Fruit fly (Drosophila melanogaster) whole organism, embryonic: ENCODE data around the gene CG32170.
A peak's percentile ranks its signal among the peaks of the same experiment; 100 is the strongest.

Experiments used
- B-H2 ChIP-seq: fragments of 200-800 bp; sonication (Bioruptor generic); optimal IDR thresholded peaks from 2 replicates; lab custom pipeline; 2018; ENCODE audit warnings: missing biosample characterization, mild to moderate bottlenecking, missing genetic modification characterization
- BEAF-32 ChIP-seq: fragments of 200-800 bp; sonication (Bioruptor generic); optimal IDR thresholded peaks from 3 replicates; lab custom pipeline; 2017; ENCODE audit warnings: missing biosample characterization, missing genetic modification characterization, mild to moderate bottlenecking, moderate library complexity, missing genetic modification reagents
- CG10366 ChIP-seq: fragments of 200-800 bp; sonication (Bioruptor generic); IDR thresholded peaks from 2 replicates; pipeline ENCODE4 v1.3.6; 2022; ENCODE audit warnings: missing biosample characterization, missing genetic modification characterization
- CG10979 ChIP-seq: fragments of 200-800 bp; sonication (Bioruptor generic); optimal IDR thresholded peaks from 2 replicates; lab custom pipeline; 2018; ENCODE audit warnings: missing biosample characterization, mild to moderate bottlenecking, missing genetic modification characterization, moderate library complexity
- CG11093 ChIP-seq: fragments of 200-800 bp; sonication (Bioruptor generic); IDR thresholded peaks from 3 replicates; pipeline ENCODE4 v1.3.6; 2022; ENCODE audit warnings: missing biosample characterization, missing genetic modification characterization
- CG12769 ChIP-seq: fragments of 200-800 bp; sonication (Bioruptor generic); optimal IDR thresholded peaks from 2 replicates; lab custom pipeline; 2019; ENCODE audit warnings: missing biosample characterization, mild to moderate bottlenecking, missing genetic modification characterization, moderate library complexity
- CG14860 ChIP-seq: fragments of 200-800 bp; sonication (Bioruptor generic); IDR thresholded peaks from 3 replicates; pipeline ENCODE4 v1.3.6; 2022; ENCODE audit warnings: missing biosample characterization, missing genetic modification characterization; ENCODE audit not compliant: partially characterized antibody
- CG18262 ChIP-seq: fragments of 200-800 bp; optimal IDR thresholded peaks from 3 replicates; lab custom pipeline; 2019; ENCODE audit warnings: missing biosample characterization, mild to moderate bottlenecking, missing genetic modification characterization, moderate library complexity
- CG2199 ChIP-seq: fragments of 200-800 bp; sonication (Bioruptor generic); IDR thresholded peaks from 3 replicates; pipeline ENCODE4 v1.3.6; 2022; ENCODE audit warnings: missing biosample characterization, missing genetic modification characterization
- CG2889 ChIP-seq: fragments of 200-800 bp; sonication (Bioruptor generic); IDR thresholded peaks from 3 replicates; pipeline ENCODE4 v1.3.6; 2022; ENCODE audit warnings: missing biosample characterization, missing genetic modification characterization
- CG3065 ChIP-seq: fragments of 200-800 bp; sonication (Bioruptor generic); optimal IDR thresholded peaks from 2 replicates; lab custom pipeline; 2016; ENCODE audit warnings: missing biosample characterization, missing genetic modification characterization
- CG31441 ChIP-seq: fragments of 200-800 bp; sonication (Bioruptor generic); IDR thresholded peaks from 2 replicates; pipeline ENCODE4 v1.3.6; 2022; ENCODE audit warnings: missing biosample characterization, missing genetic modification characterization
- CG32532 ChIP-seq: fragments of 200-800 bp; sonication (Bioruptor generic); IDR thresholded peaks from 2 replicates; pipeline ENCODE4 v1.3.6; 2022; ENCODE audit warnings: missing biosample characterization, missing genetic modification characterization
- CG3281 ChIP-seq: fragments of 200-800 bp; sonication (Bioruptor generic); optimal IDR thresholded peaks from 3 replicates; lab custom pipeline; 2017; ENCODE audit warnings: missing biosample characterization, mild to moderate bottlenecking, missing genetic modification characterization
- CG34376 ChIP-seq: fragments of 200-800 bp; sonication (Bioruptor generic); optimal IDR thresholded peaks from 2 replicates; lab custom pipeline; 2018; ENCODE audit warnings: missing biosample characterization, mild to moderate bottlenecking, missing genetic modification characterization
- CG7839 ChIP-seq: fragments of 200-800 bp; sonication (Bioruptor generic); optimal IDR thresholded peaks from 3 replicates; lab custom pipeline; 2018; ENCODE audit warnings: missing biosample characterization, mild to moderate bottlenecking, missing genetic modification characterization, moderate library complexity
- CG7963 ChIP-seq: fragments of 200-800 bp; sonication (Bioruptor generic); IDR thresholded peaks from 3 replicates; pipeline ENCODE4 v1.3.6; 2022; ENCODE audit warnings: missing biosample characterization, missing genetic modification characterization; ENCODE audit not compliant: partially characterized antibody
- Dip2 ChIP-seq: fragments of 200-800 bp; sonication (Bioruptor generic); IDR thresholded peaks from 2 replicates; pipeline ENCODE4 v1.3.6; 2022; ENCODE audit warnings: missing biosample characterization, missing genetic modification characterization
- E2f2 ChIP-seq: fragments of 200-800 bp; sonication (Bioruptor generic); IDR thresholded peaks from 2 replicates; pipeline ENCODE4 v1.3.6; 2022; ENCODE audit warnings: missing biosample characterization, missing genetic modification characterization
- Eip74EF ChIP-seq, 2 experiments: fragments of 200-800 bp in 1 of 2; fragments of >200 bp in 1 of 2; sonication (Bioruptor generic) in 1 of 2; optimal IDR thresholded peaks; 2 replicates each; lab custom pipeline; 2017 to 2019; ENCODE audit warnings: missing biosample characterization in 2 of 2, missing genetic modification characterization in 2 of 2, mild to moderate bottlenecking in 1 of 2, moderate library complexity in 1 of 2
- HLHmδ ChIP-seq: fragments of 200-800 bp; sonication (Bioruptor generic); optimal IDR thresholded peaks from 2 replicates; lab custom pipeline; 2018; ENCODE audit warnings: missing biosample characterization, mild to moderate bottlenecking, missing genetic modification characterization, moderate library complexity
- Hr78 ChIP-seq, 2 experiments: fragments of 200-800 bp in 1 of 2; fragments of >200 bp in 1 of 2; sonication (Bioruptor generic) in 1 of 2; optimal IDR thresholded peaks; 2 replicates each; lab custom pipeline; 2017 to 2019; ENCODE audit warnings: missing biosample characterization in 2 of 2, missing genetic modification characterization in 2 of 2, mild to moderate bottlenecking in 1 of 2, moderate library complexity in 1 of 2
- Lpt ChIP-seq: fragments of >200 bp; optimal IDR thresholded peaks from 2 replicates; lab custom pipeline; 2018; ENCODE audit warnings: missing biosample characterization, missing genetic modification characterization
- Med ChIP-seq: fragments of 200-800 bp; sonication (Bioruptor generic); peaks from one replicate; lab custom pipeline; 2016; ENCODE audit warnings: missing biosample characterization, missing genetic modification characterization, mild to moderate bottlenecking, inconsistent platforms, moderate library complexity
- Sin3A ChIP-seq: fragments of >200 bp; optimal IDR thresholded peaks from 2 replicates; lab custom pipeline; 2018
- ac ChIP-seq: fragments of 200-800 bp; sonication (Bioruptor generic); optimal IDR thresholded peaks from 3 replicates; lab custom pipeline; 2017; ENCODE audit warnings: missing biosample characterization, mild to moderate bottlenecking, missing genetic modification characterization
- bab2 ChIP-seq: fragments of 200-800 bp; sonication (Bioruptor generic); optimal IDR thresholded peaks from 2 replicates; lab custom pipeline; 2016; ENCODE audit warnings: missing biosample characterization, missing genetic modification characterization
- chinmo ChIP-seq: fragments of 200-800 bp; sonication (Bioruptor generic); IDR thresholded peaks from 4 replicates; pipeline ENCODE4 v1.3.6; 2022; ENCODE audit warnings: missing biosample characterization, missing genetic modification characterization; ENCODE audit not compliant: partially characterized antibody
- crol ChIP-seq: fragments of 200-800 bp; sonication (Bioruptor generic); IDR thresholded peaks from 2 replicates; pipeline ENCODE4 v1.3.6; 2022; ENCODE audit warnings: missing biosample characterization, missing genetic modification characterization
- da ChIP-seq: fragments of 200-800 bp; sonication (Bioruptor generic); optimal IDR thresholded peaks from 2 replicates; lab custom pipeline; 2016; ENCODE audit warnings: missing biosample characterization, missing genetic modification characterization
- dpn ChIP-seq, 2 experiments: fragments of 200-800 bp; sonication (Bioruptor generic); optimal IDR thresholded peaks; 3 replicates each; lab custom pipeline; 2016; ENCODE audit warnings: missing biosample characterization in 2 of 2, missing genetic modification characterization in 2 of 2
- fd64A ChIP-seq: fragments of 200-800 bp; sonication (Bioruptor generic); optimal IDR thresholded peaks from 3 replicates; lab custom pipeline; 2018; ENCODE audit warnings: missing biosample characterization, mild to moderate bottlenecking, missing genetic modification characterization
- ftz-f1 ChIP-seq: fragments of 200-800 bp; sonication (Bioruptor generic); optimal IDR thresholded peaks from 2 replicates; lab custom pipeline; 2016; ENCODE audit warnings: missing biosample characterization, missing genetic modification characterization
- gfzf ChIP-seq: fragments of 200-800 bp; sonication (Bioruptor generic); optimal IDR thresholded peaks from 2 replicates; lab custom pipeline; 2016; ENCODE audit warnings: missing biosample characterization, mild to moderate bottlenecking, missing genetic modification characterization, moderate library complexity
- her ChIP-seq: fragments of 200-800 bp; sonication (Bioruptor generic); optimal IDR thresholded peaks from 2 replicates; lab custom pipeline; 2016; ENCODE audit warnings: missing biosample characterization, missing genetic modification characterization
- kay ChIP-seq: fragments of 200-800 bp; sonication (Bioruptor generic); optimal IDR thresholded peaks from 2 replicates; lab custom pipeline; 2016; ENCODE audit warnings: missing biosample characterization, missing genetic modification characterization
- lilli ChIP-seq: fragments of 200-800 bp; sonication (Bioruptor generic); optimal IDR thresholded peaks from 3 replicates; lab custom pipeline; 2016; ENCODE audit warnings: missing biosample characterization, missing genetic modification characterization
- mld ChIP-seq: fragments of 200-800 bp; sonication (Bioruptor generic); IDR thresholded peaks from 3 replicates; pipeline ENCODE4 v1.3.6; 2022; ENCODE audit warnings: missing biosample characterization, missing genetic modification characterization; ENCODE audit not compliant: partially characterized antibody
- pfk ChIP-seq: fragments of 200-800 bp; sonication (Bioruptor generic); optimal IDR thresholded peaks from 2 replicates; lab custom pipeline; 2018; ENCODE audit warnings: missing biosample characterization, mild to moderate bottlenecking, missing genetic modification characterization, moderate library complexity
- pzg ChIP-seq: fragments of 200-800 bp; sonication (Bioruptor generic); optimal IDR thresholded peaks from 3 replicates; lab custom pipeline; 2018; ENCODE audit warnings: missing biosample characterization, mild to moderate bottlenecking, missing genetic modification characterization, moderate library complexity
- sna ChIP-seq: fragments of 200-800 bp; sonication (Bioruptor generic); IDR thresholded peaks from 2 replicates; pipeline ENCODE4 v1.3.6; 2022; ENCODE audit warnings: missing biosample characterization, missing genetic modification characterization; ENCODE audit not compliant: partially characterized antibody
- stwl ChIP-seq: fragments of 200-800 bp; sonication (Bioruptor generic); optimal IDR thresholded peaks from 3 replicates; lab custom pipeline; 2018; ENCODE audit warnings: missing biosample characterization, mild to moderate bottlenecking, missing genetic modification characterization, moderate library complexity
- sug ChIP-seq: fragments of 200-800 bp; optimal IDR thresholded peaks from 2 replicates; lab custom pipeline; 2019; ENCODE audit warnings: missing biosample characterization, mild to moderate bottlenecking, missing genetic modification characterization, moderate library complexity
- tin ChIP-seq: fragments of 200-800 bp; sonication (Bioruptor generic); optimal IDR thresholded peaks from 3 replicates; lab custom pipeline; 2016; ENCODE audit warnings: missing biosample characterization, missing genetic modification characterization
- tna ChIP-seq: fragments of 200-800 bp; sonication (Bioruptor generic); IDR thresholded peaks from 2 replicates; pipeline ENCODE4 v1.3.6; 2022; ENCODE audit warnings: missing biosample characterization, missing genetic modification characterization; ENCODE audit not compliant: partially characterized antibody
- trem ChIP-seq: fragments of 200-800 bp; optimal IDR thresholded peaks from 3 replicates; lab custom pipeline; 2019; ENCODE audit warnings: missing biosample characterization, mild to moderate bottlenecking, missing genetic modification characterization, moderate library complexity
- zen2 ChIP-seq: fragments of 200-800 bp; sonication (Bioruptor generic); IDR thresholded peaks from 3 replicates; pipeline ENCODE4 v1.3.6; 2022; ENCODE audit warnings: missing biosample characterization, missing genetic modification characterization; ENCODE audit not compliant: partially characterized antibody

The CG32170 gene

dm6 chr3L:16853533-16854386 is 23.3 kb upstream of the CG32170 start, which contains the start of gene sina (continued):
- TF ChIP-seq CG31441 (GFP tag; lab: Robert Waterston, UW) (peak; percentile 25; the same call in 1 of the 2 replicates), CG18262 (tag; lab: Kevin White, UChicago) (peak; percentile 19), crol (GFP tag; lab: Robert Waterston, UW) (no peak), ftz-f1 (GFP tag; lab: Kevin White, UChicago) (peak; percentile 25), CG3281 (GFP tag; lab: Kevin White, UChicago) (no peak), CG7963 (GFP tag; lab: Robert Waterston, UW) (peak; percentile 86), sug (peak; percentile 34), trem (tag; lab: Kevin White, UChicago) (peak; percentile 86), mld (GFP tag; lab: Robert Waterston, UW) (peak; percentile 68; the same call in 2 of the 3 replicates), chinmo (GFP tag; lab: Robert Waterston, UW) (peak; percentile 79; the same call in 3 of the 4 replicates), stwl (tag; lab: Kevin White, UChicago) (peak; percentile 95), gfzf (GFP tag; lab: Kevin White, UChicago) (peak; percentile 31), Dip2 (GFP tag; lab: Robert Waterston, UW) (no peak), CG7839 (tag; lab: Kevin White, UChicago) (peak; percentile 43), dpn (GFP tag; optimal IDR thresholded peaks at IDR 0.05; lab: Kevin White, UChicago) (peak in 1 of 2 experiments; percentile 18), E2f2 (GFP tag; lab: Robert Waterston, UW) (peak; percentile 84), CG2199 (GFP tag; lab: Robert Waterston, UW) (0 out of 3 replicates have a peak, but pooled peaks have one; percentile 31), CG12769 (tag; lab: Kevin White, UChicago) (no peak), CG10979 (no peak), CG11093 (GFP tag; lab: Robert Waterston, UW) (no peak), B-H2 (peak; percentile 44), da (GFP tag; lab: Kevin White, UChicago) (no peak), CG34376 (GFP tag; lab: Kevin White, UChicago) (peak; percentile 5), ac (GFP tag; lab: Kevin White, UChicago) (no peak), bab2 (GFP tag; lab: Kevin White, UChicago) (no peak), CG14860 (GFP tag; lab: Robert Waterston, UW) (peak; percentile 81), pzg (GFP tag; lab: Kevin White, UChicago) (peak; percentile 92), CG2889 (GFP tag; lab: Robert Waterston, UW) (no peak), tin (peak; percentile 7), Sin3A (lab: Kevin White, UChicago) (peak; percentile 4), CG32532 (0 out of 2 replicates have a peak, but pooled peaks have one; percentile 11), fd64A (GFP tag; lab: Kevin White, UChicago) (no peak), HLHmδ (GFP tag; lab: Kevin White, UChicago) (peak; percentile 31), sna (GFP tag; lab: Robert Waterston, UW) (peak; percentile 74), lilli (GFP tag; lab: Kevin White, UChicago) (peak; percentile 52), her (GFP tag; lab: Kevin White, UChicago) (no peak), Hr78 (GFP tag; optimal IDR thresholded peaks at IDR 0.05; lab: Kevin White, UChicago) (no peak), BEAF-32 (peak; percentile 74), Lpt (GFP tag; lab: Kevin White, UChicago) (no peak), kay (no peak), tna (GFP tag; lab: Robert Waterston, UW) (peak; percentile 91), Med (peak; percentile 91), CG3065 (GFP tag; lab: Kevin White, UChicago) (no peak), pfk (peak; percentile 23), zen2 (GFP tag; lab: Robert Waterston, UW) (peak; percentile 5; the same call in 1 of the 3 replicates), Eip74EF (GFP tag; optimal IDR thresholded peaks at IDR 0.05; lab: Kevin White, UChicago) (peak in 1 of 2 experiments; percentile 6), CG10366 (no peak)
